Fruit fly (Drosophila melanogaster): ENCODE results near the gene ifc.

DNA sequence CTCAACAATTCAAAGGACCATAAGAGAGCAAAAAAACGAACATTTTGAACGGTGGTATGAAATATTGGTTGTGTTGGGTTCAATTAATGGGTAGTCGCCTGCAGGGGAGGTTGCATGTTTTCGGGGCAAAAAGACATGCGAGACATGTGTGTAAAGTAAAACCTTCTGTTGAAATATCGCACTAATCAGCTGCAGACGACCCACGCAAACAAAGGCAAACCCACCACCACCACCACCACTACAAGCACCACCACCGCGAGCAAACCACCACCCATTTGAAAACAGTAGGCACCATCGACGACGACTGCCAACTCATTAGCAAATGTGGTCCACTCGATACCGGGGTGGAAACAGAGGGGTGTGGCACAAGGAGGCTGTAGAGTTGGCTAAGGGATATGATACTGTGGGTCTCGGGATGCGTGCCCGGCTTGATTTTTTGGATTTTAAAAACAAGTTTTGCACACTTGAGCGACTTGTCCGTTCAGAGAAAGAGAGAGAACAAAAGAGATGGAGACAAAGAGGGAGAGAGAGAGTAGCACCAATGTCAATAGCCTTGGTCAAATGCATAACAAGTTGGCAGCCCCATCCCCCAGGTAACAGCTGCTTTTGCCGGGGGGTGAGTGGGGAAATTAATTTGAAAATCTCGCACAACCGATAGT, 8.9 kb upstream of the ifc start:
- TF ChIP-seq CG16779 (GFP tag; IDR thresholded peaks at IDR 0.05): no peak
- TF ChIP-seq tap (tag; optimal IDR thresholded peaks at IDR 0.05): peak; percentile 19

Data from whole organism, embryonic.